Fruit fly (Drosophila melanogaster) whole organism, larva: ENCODE results near the gene CG12539.

Experiments used
- noc ChIP-seq: fragments of 200-800 bp; sonication (Bioruptor generic); optimal IDR thresholded peaks from 3 replicates; lab custom pipeline; 2019; ENCODE audit warnings: missing biosample characterization, mild to moderate bottlenecking, missing genetic modification characterization, moderate library complexity

Gene CG12539

dm6 chrX:14844657-14845056, at the start of gene CG12539:
Gene CG12539, minus strand, starts transcription at chrX:14844757.
- TF ChIP-seq noc, result no peak

dm6 chrX:14893872-14894271, 49.3 kb upstream of the CG12539 start:
- TF ChIP-seq noc, result no peak

- no peak for TF ChIP-seq noc
These were observed 47.7 kb upstream of the CG12539 start for dm6 chrX:14892303-14892702.

DNA sequence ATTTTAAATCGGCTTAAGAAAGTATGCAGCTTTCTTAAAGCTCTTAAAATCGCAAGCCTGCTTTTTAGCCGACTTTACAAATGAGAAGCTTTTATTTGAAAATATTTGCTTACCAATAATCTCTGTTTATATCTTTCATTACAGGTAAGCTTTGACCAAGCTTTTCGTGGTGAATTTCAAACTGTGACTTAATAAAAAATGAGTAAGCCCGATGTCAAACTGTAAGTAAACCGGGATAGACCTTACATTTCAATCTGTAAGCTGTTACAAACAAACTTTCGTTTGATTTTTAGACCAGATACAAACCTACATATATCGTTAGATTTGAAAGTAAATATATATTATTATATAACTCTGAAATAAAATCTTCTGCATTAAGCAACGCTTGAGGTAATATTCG, 41.0 kb upstream of the CG12539 start:
- TF ChIP-seq noc, result no peak

DNA sequence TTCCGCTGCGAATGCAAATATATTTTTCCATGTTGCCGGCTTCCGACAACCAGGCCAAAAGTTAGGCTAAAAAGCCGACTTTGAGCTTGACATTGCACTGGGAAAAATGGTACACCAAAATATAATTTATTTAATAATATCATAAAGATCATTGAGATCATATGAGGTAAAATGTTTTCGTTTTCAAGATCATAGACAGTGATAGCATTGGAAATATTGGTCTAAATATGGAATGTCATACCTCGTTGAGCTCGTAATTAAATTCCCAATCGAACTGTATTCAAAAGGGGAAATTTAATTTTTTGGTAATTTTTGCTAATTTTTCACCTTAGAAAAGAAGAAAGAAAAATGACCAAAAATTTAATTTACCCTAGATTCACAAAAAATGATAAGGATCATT, 39.4 kb upstream of the CG12539 start:
- TF ChIP-seq noc, result no peak

DNA sequence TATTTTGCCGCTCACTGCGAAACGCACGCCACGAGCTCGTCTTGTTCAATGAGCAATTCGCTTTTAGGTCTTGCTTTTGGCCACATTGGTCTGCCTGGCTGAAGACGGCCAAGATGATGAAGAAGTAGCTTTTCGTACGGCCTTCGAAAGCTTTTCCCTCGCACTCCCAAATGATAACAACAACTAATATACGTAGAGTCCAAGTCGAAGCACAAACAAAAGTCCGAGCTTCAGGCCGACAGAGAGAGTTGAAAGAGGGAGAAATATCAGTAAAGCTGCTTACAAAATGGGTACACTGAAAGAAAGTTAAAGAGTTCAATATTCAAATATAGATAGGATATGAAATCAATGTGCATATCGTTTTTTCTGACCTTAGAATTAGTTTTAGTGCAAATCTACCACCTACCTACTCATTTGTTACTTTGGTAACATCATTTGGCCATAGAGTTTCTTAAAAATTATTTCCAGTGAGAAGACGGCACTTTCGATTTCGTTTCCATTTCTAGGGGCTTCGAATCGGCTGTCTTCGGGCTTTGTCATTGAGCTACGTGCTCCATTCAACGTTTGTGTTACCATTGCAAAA, 38.1 kb upstream of the CG12539 start, which contains the start of the genes CG45064 and CG45065:
Gene CG45064, minus strand, starts transcription at position 51 of the 583 bp plus-strand sequence.
Gene CG45065, minus strand, starts transcription at position 51 of the 583 bp plus-strand sequence.
- TF ChIP-seq noc, result peak; percentile 89

DNA sequence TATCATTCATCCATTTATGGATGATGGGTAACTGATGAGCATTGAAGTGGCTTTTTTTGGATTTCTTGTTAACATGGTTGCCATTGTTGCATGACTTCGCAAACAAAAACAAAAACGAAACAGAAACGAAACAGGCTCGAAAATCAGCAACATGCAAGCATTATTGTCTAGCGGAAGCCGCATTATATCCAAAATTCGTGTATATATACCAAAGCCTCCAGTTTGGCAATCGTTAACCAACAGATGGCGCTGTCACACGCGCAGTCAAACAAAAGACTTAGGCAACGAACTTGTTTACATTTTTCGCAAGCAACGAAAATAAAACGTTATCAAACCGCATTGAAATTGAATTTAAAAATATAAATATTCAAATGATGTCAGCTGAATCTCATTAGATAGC, 34.4 kb upstream of the CG12539 start:
- no peak for TF ChIP-seq noc

dm6 chrX:14871028-14871427, 26.5 kb upstream of the CG12539 start, which contains the start of gene CG9518:
Gene CG9518, minus strand, starts transcription at chrX:14871181.
- TF ChIP-seq noc, result no peak

dm6 chrX:14868414-14868813, 23.9 kb upstream of the CG12539 start:
- TF ChIP-seq noc, result no peak

dm6 chrX:14866911-14867310, 22.4 kb upstream of the CG12539 start:
- TF ChIP-seq noc, result no peak

- TF ChIP-seq noc, result no peak
These were observed 17.9 kb upstream of the CG12539 start for dm6 chrX:14862494-14862893.

DNA sequence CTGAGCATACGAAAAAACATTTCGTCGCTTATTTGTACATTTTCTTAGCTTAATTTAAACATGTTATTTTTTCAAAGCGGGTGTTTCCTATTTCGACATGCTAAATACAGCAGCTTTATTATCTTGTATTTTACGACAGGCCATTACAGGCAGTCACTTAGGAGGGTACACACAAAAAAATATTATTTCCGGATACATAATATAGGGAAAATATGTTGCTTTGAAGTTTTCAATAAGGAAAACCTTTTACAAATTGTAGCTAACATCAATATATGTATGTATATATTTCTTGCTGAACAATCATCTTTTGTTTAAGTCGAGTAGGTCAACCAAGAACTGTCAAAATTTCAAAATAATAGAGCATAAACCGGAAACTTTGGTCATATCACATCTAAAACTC, 14.4 kb upstream of the CG12539 start, which contains the start of gene CG46399:
Gene CG46399, plus strand, starts transcription at position 301 of the 400 bp plus-strand sequence.
- TF ChIP-seq noc, result no peak

- no peak for TF ChIP-seq noc
These were observed 13.3 kb upstream of the CG12539 start for dm6 chrX:14857883-14858282.

- no peak for TF ChIP-seq noc
These were observed 11.7 kb upstream of the CG12539 start, which contains the start of gene CG9519 for dm6 chrX:14856261-14856660. Gene CG9519, minus strand, starts transcription at chrX:14856361.

DNA sequence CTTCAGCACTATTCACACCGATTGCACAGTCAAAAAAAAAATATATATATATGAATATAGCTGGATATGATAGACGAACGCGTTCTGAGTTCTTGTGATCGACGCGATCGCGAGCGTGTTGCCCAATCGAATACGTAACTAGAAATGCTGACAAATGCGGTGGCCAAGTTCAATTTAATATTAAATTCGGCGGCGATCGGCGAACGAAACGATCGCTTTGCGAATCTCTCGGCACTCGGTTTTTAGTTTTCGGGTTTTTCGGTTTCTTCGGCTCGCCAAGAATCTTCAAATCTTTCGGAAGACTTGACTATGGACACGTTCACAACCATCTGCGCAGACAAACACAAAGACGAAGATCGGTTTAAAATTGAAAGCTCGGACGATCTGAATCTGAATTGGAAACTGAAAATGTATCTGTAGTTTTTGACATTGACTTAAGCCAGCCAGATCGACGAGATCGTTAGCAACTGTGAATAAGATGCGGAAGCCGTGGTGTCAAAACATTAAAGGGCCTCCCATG, 8.7 kb upstream of the CG12539 start, which contains the start of gene CG9521:
Gene CG9521, minus strand, starts transcription at position 117 of the 520 bp plus-strand sequence.
- no peak for TF ChIP-seq noc

DNA sequence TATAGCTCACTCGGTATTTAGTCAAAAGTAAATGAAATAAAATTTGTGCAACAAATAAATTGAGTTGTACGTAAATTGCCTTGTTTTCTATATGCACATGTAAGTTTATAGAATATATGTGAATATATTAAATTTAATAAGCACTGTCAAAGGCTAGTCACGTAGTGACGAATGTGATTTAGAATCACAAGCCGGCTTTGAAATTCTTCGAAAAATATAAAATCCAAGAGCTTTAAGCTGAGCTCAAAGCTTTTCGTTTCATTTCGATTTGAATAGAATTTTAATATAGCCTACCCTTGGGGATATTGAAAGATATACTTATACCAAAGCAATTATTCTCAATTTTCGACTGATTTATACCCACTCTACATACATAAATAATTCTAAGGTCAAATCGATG, 5.5 kb upstream of the CG12539 start:
- no peak for TF ChIP-seq noc

- TF ChIP-seq noc, result peak; percentile 78
These were observed 4.3 kb upstream of the CG12539 start, which contains the start of gene CG9522 for dm6 chrX:14848755-14849354. Gene CG9522, minus strand, starts transcription at chrX:14848808.

DNA sequence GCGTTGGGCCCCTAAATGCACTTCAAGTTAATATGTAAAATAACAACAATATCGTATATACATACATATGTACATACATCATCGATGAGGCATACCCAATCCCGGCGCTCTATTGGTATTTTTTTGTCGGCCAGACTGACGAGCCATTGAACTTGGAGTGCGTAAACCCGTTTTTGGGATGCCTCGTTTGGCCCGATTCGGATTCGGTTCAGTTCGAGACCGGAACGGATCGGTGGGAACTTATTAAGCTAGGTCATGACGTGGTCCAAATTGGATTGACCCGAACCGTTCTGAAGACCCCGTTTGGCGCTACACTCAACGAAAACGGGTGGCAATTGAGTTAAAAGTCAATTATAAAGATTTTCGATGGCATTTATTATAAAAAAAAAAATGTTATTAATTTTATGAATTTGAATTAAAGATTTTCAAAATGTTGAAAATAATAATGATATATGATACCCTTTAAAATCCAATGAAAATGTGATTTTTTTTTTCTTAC, 1.6 kb upstream of the CG12539 start:
- no peak for TF ChIP-seq noc
